Worm (Caenorhabditis elegans) whole organism, L1 larva: ENCODE measurements around the gene bnc-1.

Experiments
- C16A3.4 ChIP-seq: fragments of 150-350 bp; optimal IDR thresholded peaks from 2 replicates; lab custom pipeline; 2014; ENCODE audit warnings: missing biosample characterization, missing genetic modification characterization
- alr-1 ChIP-seq: fragments of 200-800 bp; sonication (Bioruptor generic); optimal IDR thresholded peaks from 2 replicates; lab custom pipeline; 2018; ENCODE audit warnings: borderline replicate concordance, mild to moderate bottlenecking, missing genetic modification characterization, missing compliant biosample characterization
- blmp-1 ChIP-seq: fragments of 150-350 bp; optimal IDR thresholded peaks from 2 replicates; lab custom pipeline; 2014; ENCODE audit warnings: missing biosample characterization, missing genetic modification characterization
- ceh-63 ChIP-seq: fragments of 200-800 bp; sonication (Bioruptor generic); optimal IDR thresholded peaks from 2 replicates; lab custom pipeline; 2018; ENCODE audit warnings: mild to moderate bottlenecking, missing genetic modification characterization, missing compliant biosample characterization
- ceh-8 ChIP-seq: fragments of 200-800 bp; sonication (Bioruptor generic); optimal IDR thresholded peaks from 2 replicates; lab custom pipeline; 2018; ENCODE audit warnings: mild to moderate bottlenecking, missing genetic modification characterization, moderate library complexity, missing compliant biosample characterization
- ceh-88 ChIP-seq: fragments of 200-800 bp; sonication (Bioruptor generic); IDR thresholded peaks from 2 replicates; pipeline ENCODE4 v1.3.6; 2022; ENCODE audit warnings: missing genetic modification characterization, missing compliant biosample characterization
- ces-1 ChIP-seq: fragments of 150-350 bp; optimal IDR thresholded peaks from 2 replicates; lab custom pipeline; 2014; ENCODE audit warnings: missing biosample characterization, missing genetic modification reagents, missing genetic modification characterization
- dsc-1 ChIP-seq: sonication (generic microtip); optimal IDR thresholded peaks from 2 replicates; lab custom pipeline; 2016; ENCODE audit warnings: mild to moderate bottlenecking, missing genetic modification characterization, missing compliant biosample characterization
- efl-1 ChIP-seq, 4 experiments: fragments of 150-350 bp; optimal IDR thresholded peaks in 3 of 4; peaks in 1 of 4; 1 replicate in 1 of 4; 2 replicates in 3 of 4; lab custom pipeline; 2014; ENCODE audit warnings: missing biosample characterization in 2 of 4, missing genetic modification characterization in 2 of 4, missing genetic modification reagents in 2 of 4
- efl-3 ChIP-seq: fragments of 200-800 bp; sonication (Bioruptor generic); optimal IDR thresholded peaks from 2 replicates; lab custom pipeline; 2018; ENCODE audit warnings: mild to moderate bottlenecking, missing genetic modification characterization, missing compliant biosample characterization
- egl-27 ChIP-seq, 2 experiments: fragments of 150-350 bp in 1 of 2; sonication (generic microtip); optimal IDR thresholded peaks; 3 replicates each; lab custom pipeline; 2017 to 2018; ENCODE audit warnings: missing biosample characterization in 2 of 2, missing genetic modification characterization in 2 of 2, missing genetic modification reagents in 2 of 2
- elt-2 ChIP-seq: sonication (generic microtip); optimal IDR thresholded peaks from 2 replicates; lab custom pipeline; 2016; ENCODE audit warnings: missing genetic modification characterization, mild to moderate bottlenecking, inconsistent platforms, missing compliant biosample characterization, missing genetic modification reagents
- fkh-10 ChIP-seq: sonication (generic microtip); optimal IDR thresholded peaks from 2 replicates; lab custom pipeline; 2017; ENCODE audit warnings: missing biosample characterization, missing genetic modification reagents, missing genetic modification characterization
- fkh-4 ChIP-seq: sonication (generic microtip); optimal IDR thresholded peaks from 2 replicates; lab custom pipeline; 2016; ENCODE audit warnings: missing compliant biosample characterization, missing genetic modification characterization, borderline replicate concordance
- fos-1 ChIP-seq: fragments of 150-350 bp; optimal IDR thresholded peaks from 2 replicates; lab custom pipeline; 2014; ENCODE audit warnings: missing biosample characterization, missing genetic modification characterization
- hlh-4 ChIP-seq: sonication (generic microtip); optimal IDR thresholded peaks from 2 replicates; lab custom pipeline; 2016; ENCODE audit warnings: mild to moderate bottlenecking, missing genetic modification characterization, missing compliant biosample characterization
- hpl-2 ChIP-seq: fragments of 150-350 bp; optimal IDR thresholded peaks from 2 replicates; lab custom pipeline; 2014; ENCODE audit warnings: missing biosample characterization, missing genetic modification reagents, missing genetic modification characterization
- irx-1 ChIP-seq: sonication (generic microtip); optimal IDR thresholded peaks from 2 replicates; lab custom pipeline; 2016; ENCODE audit warnings: missing genetic modification characterization, missing compliant biosample characterization
- isw-1 ChIP-seq: fragments of 200-800 bp; sonication (Bioruptor generic); IDR thresholded peaks from 2 replicates; pipeline ENCODE4 v1.3.6; 2022; ENCODE audit warnings: missing genetic modification characterization, missing compliant biosample characterization
- lin-13 ChIP-seq: fragments of 150-350 bp; optimal IDR thresholded peaks from 2 replicates; lab custom pipeline; 2014; ENCODE audit warnings: missing biosample characterization, missing genetic modification reagents, missing genetic modification characterization
- lin-14 ChIP-seq: fragments of 200-800 bp; sonication (Bioruptor generic); optimal IDR thresholded peaks from 2 replicates; lab custom pipeline; 2018; ENCODE audit warnings: mild to moderate bottlenecking, missing genetic modification characterization, moderate library complexity, missing compliant biosample characterization
- lin-35 ChIP-seq, 2 experiments: fragments of 150-350 bp; optimal IDR thresholded peaks; 2 replicates each; lab custom pipeline; 2014; ENCODE audit warnings: missing biosample characterization in 2 of 2, missing genetic modification characterization in 2 of 2, missing genetic modification reagents in 2 of 2
- lin-39 ChIP-seq: fragments of 150-350 bp; optimal IDR thresholded peaks from 2 replicates; lab custom pipeline; 2014; ENCODE audit warnings: missing biosample characterization, missing genetic modification reagents, missing genetic modification characterization
- lir-3 ChIP-seq: sonication (generic microtip); optimal IDR thresholded peaks from 2 replicates; lab custom pipeline; 2016; ENCODE audit warnings: mild to moderate bottlenecking, missing genetic modification characterization, moderate library complexity, missing compliant biosample characterization; ENCODE audit not compliant: poor library complexity
- lsy-2 ChIP-seq, 2 experiments: fragments of 150-350 bp; optimal IDR thresholded peaks; 2 replicates each; lab custom pipeline; 2014; ENCODE audit warnings: missing biosample characterization in 2 of 2, missing genetic modification characterization in 2 of 2
- mdl-1 ChIP-seq, 2 experiments: fragments of 150-350 bp; optimal IDR thresholded peaks; 2 replicates each; lab custom pipeline; 2014 to 2017; ENCODE audit warnings: missing biosample characterization in 2 of 2, missing genetic modification characterization in 2 of 2, inconsistent platforms in 1 of 2
- mep-1 ChIP-seq: fragments of 150-350 bp; optimal IDR thresholded peaks from 2 replicates; lab custom pipeline; 2014; ENCODE audit warnings: missing biosample characterization, missing genetic modification characterization
- nhr-19 ChIP-seq: fragments of 200-800 bp; sonication (Bioruptor generic); conservative IDR thresholded peaks from 2 replicates; pipeline ENCODE4 v1.3.6; 2022; ENCODE audit warnings: missing genetic modification characterization, missing compliant biosample characterization
- nhr-20 ChIP-seq: sonication (generic microtip); optimal IDR thresholded peaks from 2 replicates; lab custom pipeline; 2016; ENCODE audit warnings: mild to moderate bottlenecking, missing genetic modification characterization, missing compliant biosample characterization
- nhr-28 ChIP-seq: fragments of 150-350 bp; optimal IDR thresholded peaks from 2 replicates; lab custom pipeline; 2014; ENCODE audit warnings: missing biosample characterization, missing genetic modification characterization
- nhr-71 ChIP-seq: sonication (generic microtip); optimal IDR thresholded peaks from 2 replicates; lab custom pipeline; 2016; ENCODE audit warnings: mild to moderate bottlenecking, missing genetic modification characterization, moderate library complexity, missing compliant biosample characterization
- nhr-76 ChIP-seq: sonication (generic microtip); optimal IDR thresholded peaks from 2 replicates; lab custom pipeline; 2017; ENCODE audit warnings: missing biosample characterization, missing genetic modification characterization
- nhr-90 ChIP-seq: sonication (generic microtip); optimal IDR thresholded peaks from 2 replicates; lab custom pipeline; 2016; ENCODE audit warnings: mild to moderate bottlenecking, missing genetic modification characterization, missing compliant biosample characterization; ENCODE audit not compliant: poor library complexity
- pag-3 ChIP-seq: sonication (generic microtip); optimal IDR thresholded peaks from 2 replicates; lab custom pipeline; 2017; ENCODE audit warnings: missing genetic modification characterization, mild to moderate bottlenecking, missing compliant biosample characterization, antibody characterized with exemption, borderline replicate concordance; ENCODE audit not compliant: insufficient read depth
- rnt-1 ChIP-seq: sonication (generic microtip); optimal IDR thresholded peaks from 2 replicates; lab custom pipeline; 2016; ENCODE audit warnings: mild to moderate bottlenecking, missing genetic modification characterization, moderate library complexity, missing compliant biosample characterization
- snpc-4 ChIP-seq: fragments of 150-350 bp; optimal IDR thresholded peaks from 2 replicates; lab custom pipeline; 2014; ENCODE audit warnings: missing biosample characterization, missing genetic modification characterization
- snu-23 ChIP-seq: sonication (generic microtip); optimal IDR thresholded peaks from 2 replicates; lab custom pipeline; 2016; ENCODE audit warnings: missing genetic modification characterization, missing compliant biosample characterization
- sox-4 ChIP-seq: sonication (generic microtip); optimal IDR thresholded peaks from 2 replicates; lab custom pipeline; 2016; ENCODE audit warnings: missing genetic modification characterization, missing compliant biosample characterization
- sptf-1 ChIP-seq: fragments of 150-350 bp; optimal IDR thresholded peaks from 2 replicates; lab custom pipeline; 2014; ENCODE audit warnings: missing biosample characterization, missing genetic modification characterization
- unc-130 ChIP-seq: fragments of 150-350 bp; optimal IDR thresholded peaks from 2 replicates; lab custom pipeline; 2017; ENCODE audit warnings: missing biosample characterization, missing genetic modification characterization, inconsistent platforms
- ztf-4 ChIP-seq: fragments of 150-350 bp; optimal IDR thresholded peaks from 2 replicates; lab custom pipeline; 2014; ENCODE audit warnings: missing biosample characterization, missing genetic modification characterization

bnc-1 gene

ce11 chrV:12235502-12235901 is 41.3 kb downstream of the bnc-1 start:
- TF ChIP-seq pag-3 (peak; percentile 66), lsy-2 (tag; optimal IDR thresholded peaks at IDR 0.05; lab: Kevin White, UChicago) (peak; percentile 32 to 60), sox-4 (tag; lab: Kevin White, UChicago) (no peak), dsc-1 (tag; lab: Kevin White, UChicago) (peak; percentile 33), snu-23 (GFP tag; lab: Kevin White, UChicago) (peak; percentile 38), snpc-4 (tag; lab: Kevin White, UChicago) (no peak), nhr-71 (peak; percentile 71), alr-1 (tag; lab: Kevin White, UChicago) (no peak), lin-14 (GFP tag; lab: Kevin White, UChicago) (peak; percentile 78), nhr-19 (GFP tag; lab: Robert Waterston, UW) (peak; percentile 48), mdl-1 (tag; optimal IDR thresholded peaks at IDR 0.05; lab: Kevin White, UChicago) (peak in 1 of 2 experiments; percentile 14), fkh-4 (no peak), rnt-1 (tag; lab: Kevin White, UChicago) (peak; percentile 75), lin-39 (tag; lab: Kevin White, UChicago) (peak; percentile 85), nhr-76 (tag; lab: Kevin White, UChicago) (no peak), ceh-8 (GFP tag; lab: Kevin White, UChicago) (no peak)

ce11 chrV:12234293-12235004 is 42.4 kb downstream of the bnc-1 start, which contains the start of gene myo-3:
Gene myo-3, minus strand, starts transcription at chrV:12234343.
- TF ChIP-seq nhr-19 (GFP tag; lab: Robert Waterston, UW): peak; percentile 26
- no peak for TF ChIP-seq ceh-63 (GFP tag; lab: Kevin White, UChicago)
- no peak for TF ChIP-seq mdl-1 (tag; optimal IDR thresholded peaks at IDR 0.05; lab: Kevin White, UChicago)
- TF ChIP-seq efl-1 (optimal IDR thresholded peaks at IDR 0.05; lab: Kevin White, UChicago): no peak
- peak in 1 of 2 experiments; percentile 31 for TF ChIP-seq efl-1 (GFP tag; optimal IDR thresholded peaks at IDR 0.05 in 1 of 2; lab: Kevin White, UChicago)
- TF ChIP-seq egl-27 (tag; optimal IDR thresholded peaks at IDR 0.05; lab: Kevin White, UChicago): no peak
- no peak for TF ChIP-seq lin-13
- TF ChIP-seq blmp-1 (tag; lab: Kevin White, UChicago): no peak
- TF ChIP-seq nhr-28 (tag; lab: Kevin White, UChicago): no peak
- TF ChIP-seq nhr-71: peak; percentile 68
- TF ChIP-seq lin-14 (GFP tag; lab: Kevin White, UChicago): peak; percentile 79
- TF ChIP-seq lsy-2 (tag; optimal IDR thresholded peaks at IDR 0.05; lab: Kevin White, UChicago): peak in 1 of 2 experiments; percentile 27
- no peak for TF ChIP-seq ztf-4 (tag; lab: Kevin White, UChicago)
- TF ChIP-seq irx-1 (tag; lab: Kevin White, UChicago): no peak
- no peak for TF ChIP-seq ceh-88 (GFP tag; lab: Robert Waterston, UW)
- no peak for TF ChIP-seq sptf-1 (tag; lab: Kevin White, UChicago)
- no peak for TF ChIP-seq lin-35 (GFP tag; optimal IDR thresholded peaks at IDR 0.05; lab: Kevin White, UChicago)
- TF ChIP-seq hpl-2 (GFP tag; lab: Kevin White, UChicago): no peak
- TF ChIP-seq nhr-20 (tag; lab: Kevin White, UChicago): peak; percentile 8
- no peak for TF ChIP-seq elt-2
- no peak for TF ChIP-seq fkh-10 (GFP tag; lab: Kevin White, UChicago)
- TF ChIP-seq hlh-4 (tag; lab: Kevin White, UChicago): no peak
- no peak for TF ChIP-seq mep-1 (tag; lab: Kevin White, UChicago)
- TF ChIP-seq C16A3.4: no peak
- peak; percentile 61 for TF ChIP-seq rnt-1 (tag; lab: Kevin White, UChicago)
- peak; percentile 19 for TF ChIP-seq snu-23 (GFP tag; lab: Kevin White, UChicago)
- TF ChIP-seq lir-3: no peak
- peak; percentile 23 for TF ChIP-seq dsc-1 (tag; lab: Kevin White, UChicago)
- no peak for TF ChIP-seq lin-39 (tag; lab: Kevin White, UChicago)
- TF ChIP-seq nhr-90 (tag; lab: Kevin White, UChicago): no peak
- no peak for TF ChIP-seq fos-1 (tag; lab: Kevin White, UChicago)
- no peak for TF ChIP-seq efl-3 (GFP tag; lab: Kevin White, UChicago)
- TF ChIP-seq unc-130 (tag; lab: Kevin White, UChicago): peak; percentile 13
- TF ChIP-seq isw-1 (GFP tag; lab: Robert Waterston, UW): no peak
- TF ChIP-seq ces-1 (GFP tag; lab: Kevin White, UChicago): no peak
